Worm (Caenorhabditis elegans) whole organism, L1 larva: ENCODE results near the gene C25D7.15.

ENCODE experiments used
- lin-35 ChIP-seq, 2 experiments: fragments of 150-350 bp; optimal IDR thresholded peaks; 2 replicates each; lab custom pipeline; 2014; ENCODE audit warnings: missing biosample characterization in 2 of 2, missing genetic modification characterization in 2 of 2, missing genetic modification reagents in 2 of 2
- pag-3 ChIP-seq: sonication (generic microtip); optimal IDR thresholded peaks from 2 replicates; lab custom pipeline; 2017; ENCODE audit warnings: missing genetic modification characterization, mild to moderate bottlenecking, missing compliant biosample characterization, antibody characterized with exemption, borderline replicate concordance; ENCODE audit not compliant: insufficient read depth
- snpc-4 ChIP-seq: fragments of 150-350 bp; optimal IDR thresholded peaks from 2 replicates; lab custom pipeline; 2014; ENCODE audit warnings: missing biosample characterization, missing genetic modification characterization
- zag-1 ChIP-seq: fragments of 150-350 bp; optimal IDR thresholded peaks from 2 replicates; lab custom pipeline; 2014; ENCODE audit warnings: missing biosample characterization, missing genetic modification characterization

DNA sequence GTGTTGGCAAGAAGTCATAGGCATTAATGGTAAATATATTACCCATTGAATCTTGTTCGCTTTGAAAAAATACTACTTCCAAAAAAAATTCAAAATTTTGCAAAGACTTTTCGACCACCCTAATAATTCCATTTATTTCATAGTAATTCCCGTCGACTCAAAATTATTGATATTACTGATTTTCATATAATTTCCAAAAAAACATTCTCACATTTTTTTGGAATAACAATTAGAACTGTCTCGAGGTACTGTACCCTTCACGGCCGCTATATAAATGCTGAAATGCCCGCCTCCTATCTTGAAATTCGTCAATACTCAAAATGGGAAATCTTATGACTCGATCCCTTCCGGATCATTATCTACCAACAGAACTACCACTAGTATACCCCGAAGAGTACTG is 36.1 kb upstream of the C25D7.15 start, which contains the start of gene F14H8.4:
- TF ChIP-seq snpc-4 (tag; lab: Kevin White, UChicago) (no peak), zag-1 (tag; lab: Kevin White, UChicago) (no peak), pag-3 (tag; lab: Kevin White, UChicago) (no peak), lin-35 (GFP tag; optimal IDR thresholded peaks at IDR 0.05; lab: Kevin White, UChicago) (no peak)
